Worm (Caenorhabditis elegans) whole organism, late embryonic: ENCODE results near the gene asp-13.

ENCODE experiments used
- C08G9.2 ChIP-seq: sonication (generic microtip); optimal IDR thresholded peaks from 2 replicates; lab custom pipeline; 2016; ENCODE audit warnings: mild to moderate bottlenecking, missing genetic modification characterization, moderate library complexity, missing compliant biosample characterization
- C38D4.7 ChIP-seq: fragments of 200-800 bp; sonication (Bioruptor generic); optimal IDR thresholded peaks from 2 replicates; lab custom pipeline; 2018; ENCODE audit warnings: mild to moderate bottlenecking, missing genetic modification characterization, moderate library complexity, missing compliant biosample characterization
- K02D7.2 ChIP-seq: sonication (generic microtip); optimal IDR thresholded peaks from 2 replicates; lab custom pipeline; 2017; ENCODE audit warnings: mild to moderate bottlenecking, missing genetic modification characterization, missing compliant biosample characterization
- K09A11.1 ChIP-seq: sonication (generic microtip); optimal IDR thresholded peaks from 2 replicates; lab custom pipeline; 2017; ENCODE audit warnings: antibody characterized with exemption, mild to moderate bottlenecking, missing genetic modification characterization, missing compliant biosample characterization; ENCODE audit not compliant: insufficient read depth
- T23F11.4 ChIP-seq: fragments of 200-800 bp; sonication (Bioruptor generic); optimal IDR thresholded peaks from 2 replicates; lab custom pipeline; 2018; ENCODE audit warnings: mild to moderate bottlenecking, missing genetic modification characterization, missing compliant biosample characterization
- Y22D7AL.16 ChIP-seq: sonication (generic microtip); optimal IDR thresholded peaks from 2 replicates; lab custom pipeline; 2016; ENCODE audit warnings: missing genetic modification characterization, missing compliant biosample characterization
- ahr-1 ChIP-seq: sonication (generic microtip); optimal IDR thresholded peaks from 2 replicates; lab custom pipeline; 2016; ENCODE audit warnings: missing genetic modification characterization, missing compliant biosample characterization
- ceh-14 ChIP-seq: sonication (generic microtip); optimal IDR thresholded peaks from 2 replicates; lab custom pipeline; 2016; ENCODE audit warnings: missing genotype, missing genetic modification characterization, missing compliant biosample characterization
- ceh-18 ChIP-seq: sonication (generic microtip); optimal IDR thresholded peaks from 2 replicates; lab custom pipeline; 2016; ENCODE audit warnings: missing genetic modification characterization, missing compliant biosample characterization
- ceh-19 ChIP-seq: fragments of 200-800 bp; sonication (Bioruptor generic); optimal IDR thresholded peaks from 2 replicates; lab custom pipeline; 2018; ENCODE audit warnings: mild to moderate bottlenecking, missing genetic modification characterization, missing compliant biosample characterization
- ceh-2 ChIP-seq: sonication (generic microtip); optimal IDR thresholded peaks from 2 replicates; lab custom pipeline; 2016; ENCODE audit warnings: missing genotype, missing genetic modification characterization, missing compliant biosample characterization
- ceh-22 ChIP-seq: sonication (generic microtip); optimal IDR thresholded peaks from 2 replicates; lab custom pipeline; 2017; ENCODE audit warnings: missing biosample characterization, missing genetic modification characterization
- ceh-24 ChIP-seq: sonication (generic microtip); optimal IDR thresholded peaks from 2 replicates; lab custom pipeline; 2016; ENCODE audit warnings: mild to moderate bottlenecking, missing genetic modification characterization, missing compliant biosample characterization
- ceh-45 ChIP-seq: fragments of 200-800 bp; sonication (Bioruptor generic); IDR thresholded peaks from 2 replicates; pipeline ENCODE4 v1.3.6; 2022; ENCODE audit warnings: missing genetic modification reagents, missing genetic modification characterization, missing compliant biosample characterization
- ceh-48 ChIP-seq: sonication (generic microtip); optimal IDR thresholded peaks from 2 replicates; lab custom pipeline; 2016; ENCODE audit warnings: missing genetic modification characterization, inconsistent platforms, missing compliant biosample characterization
- che-1 ChIP-seq: sonication (generic microtip); optimal IDR thresholded peaks from 2 replicates; lab custom pipeline; 2016; ENCODE audit warnings: mild to moderate bottlenecking, missing genetic modification characterization, missing compliant biosample characterization
- elt-2 ChIP-seq: sonication (generic microtip); optimal IDR thresholded peaks from 2 replicates; lab custom pipeline; 2016; ENCODE audit warnings: missing genetic modification reagents, missing genetic modification characterization, missing compliant biosample characterization
- ets-4 ChIP-seq: sonication (generic microtip); optimal IDR thresholded peaks from 2 replicates; lab custom pipeline; 2016; ENCODE audit warnings: missing genetic modification characterization, missing compliant biosample characterization
- fax-1 ChIP-seq: sonication (generic microtip); optimal IDR thresholded peaks from 2 replicates; lab custom pipeline; 2016; ENCODE audit warnings: missing genotype, missing genetic modification characterization, missing compliant biosample characterization
- hlh-13 ChIP-seq: fragments of 200-800 bp; sonication (Bioruptor generic); optimal IDR thresholded peaks from 2 replicates; lab custom pipeline; 2018; ENCODE audit warnings: mild to moderate bottlenecking, missing genetic modification characterization, missing compliant biosample characterization
- hlh-15 ChIP-seq: sonication (generic microtip); optimal IDR thresholded peaks from 2 replicates; lab custom pipeline; 2016; ENCODE audit warnings: missing genetic modification characterization, missing compliant biosample characterization
- hlh-6 ChIP-seq: sonication (generic microtip); optimal IDR thresholded peaks from 2 replicates; lab custom pipeline; 2016; ENCODE audit warnings: missing genotype, missing genetic modification characterization, missing compliant biosample characterization
- lin-11 ChIP-seq: fragments of 200-800 bp; sonication (Bioruptor generic); optimal IDR thresholded peaks from 2 replicates; lab custom pipeline; 2018; ENCODE audit warnings: mild to moderate bottlenecking, missing genetic modification characterization, missing compliant biosample characterization
- mec-3 ChIP-seq: sonication (generic microtip); optimal IDR thresholded peaks from 2 replicates; lab custom pipeline; 2016; ENCODE audit warnings: borderline replicate concordance, missing genetic modification characterization, missing compliant biosample characterization
- nfya-1 ChIP-seq: sonication (generic microtip); optimal IDR thresholded peaks from 2 replicates; lab custom pipeline; 2017; ENCODE audit warnings: missing genetic modification characterization, mild to moderate bottlenecking, missing compliant biosample characterization, antibody characterized with exemption, moderate library complexity
- nhr-11 ChIP-seq: fragments of 150-350 bp; optimal IDR thresholded peaks from 2 replicates; lab custom pipeline; 2014; ENCODE audit warnings: missing biosample characterization, missing genetic modification characterization
- nhr-232 ChIP-seq: sonication (generic microtip); optimal IDR thresholded peaks from 2 replicates; lab custom pipeline; 2016; ENCODE audit warnings: missing genetic modification characterization, missing compliant biosample characterization
- npax-4 ChIP-seq: sonication (generic microtip); optimal IDR thresholded peaks from 2 replicates; lab custom pipeline; 2016; ENCODE audit warnings: missing genetic modification characterization, missing compliant biosample characterization
- odd-2 ChIP-seq: sonication (generic microtip); optimal IDR thresholded peaks from 2 replicates; lab custom pipeline; 2017; ENCODE audit warnings: antibody characterized with exemption, mild to moderate bottlenecking, missing genetic modification characterization, missing compliant biosample characterization
- pat-9 ChIP-seq: fragments of 200-800 bp; sonication (Bioruptor generic); optimal IDR thresholded peaks from 2 replicates; lab custom pipeline; 2018; ENCODE audit warnings: mild to moderate bottlenecking, missing genetic modification characterization, moderate library complexity, missing compliant biosample characterization
- pax-1 ChIP-seq: fragments of 150-350 bp; optimal IDR thresholded peaks from 2 replicates; lab custom pipeline; 2014; ENCODE audit warnings: missing biosample characterization, missing genetic modification characterization
- pha-2 ChIP-seq: sonication (generic microtip); optimal IDR thresholded peaks from 2 replicates; lab custom pipeline; 2017; ENCODE audit warnings: mild to moderate bottlenecking, missing genetic modification characterization, missing compliant biosample characterization
- pha-4 ChIP-seq: fragments of 150-350 bp; optimal IDR thresholded peaks from 2 replicates; lab custom pipeline; 2018; ENCODE audit warnings: missing biosample characterization, missing genetic modification reagents, missing genetic modification characterization
- pqm-1 ChIP-seq: sonication (generic microtip); optimal IDR thresholded peaks from 2 replicates; lab custom pipeline; 2016; ENCODE audit warnings: missing genetic modification characterization, missing compliant biosample characterization
- ref-2 ChIP-seq: sonication (generic microtip); optimal IDR thresholded peaks from 2 replicates; lab custom pipeline; 2016; ENCODE audit warnings: missing genetic modification characterization, missing compliant biosample characterization
- rnt-1 ChIP-seq: sonication (generic microtip); optimal IDR thresholded peaks from 2 replicates; lab custom pipeline; 2016; ENCODE audit warnings: missing genetic modification characterization, missing compliant biosample characterization
- sdc-2 ChIP-seq: sonication (generic microtip); optimal IDR thresholded peaks from 2 replicates; lab custom pipeline; 2016; ENCODE audit warnings: missing genotype, missing genetic modification characterization, missing compliant biosample characterization
- syd-9 ChIP-seq: sonication (generic microtip); optimal IDR thresholded peaks from 2 replicates; lab custom pipeline; 2016; ENCODE audit warnings: mild to moderate bottlenecking, missing genetic modification characterization, moderate library complexity, missing compliant biosample characterization
- tbx-7 ChIP-seq: sonication (generic microtip); optimal IDR thresholded peaks from 2 replicates; lab custom pipeline; 2016; ENCODE audit warnings: missing genotype, missing genetic modification characterization, missing compliant biosample characterization
- unc-3 ChIP-seq, 2 experiments: fragments of 200-800 bp in 1 of 2; sonication (Bioruptor generic) in 1 of 2; sonication (generic microtip) in 1 of 2; conservative IDR thresholded peaks in 1 of 2; optimal IDR thresholded peaks in 1 of 2; 2 replicates each; pipeline versions ENCODE4 v1.3.6 to Lab custom; 2016 to 2022; ENCODE audit warnings: missing compliant biosample characterization in 2 of 2, missing genetic modification characterization in 2 of 2, missing genetic modification reagents in 1 of 2
- unc-42 ChIP-seq: sonication (generic microtip); optimal IDR thresholded peaks from 2 replicates; lab custom pipeline; 2016; ENCODE audit warnings: missing genotype, missing genetic modification characterization, missing compliant biosample characterization
- unc-55 ChIP-seq: sonication (generic microtip); optimal IDR thresholded peaks from 2 replicates; lab custom pipeline; 2017; ENCODE audit warnings: missing biosample characterization, missing genetic modification reagents, missing genetic modification characterization
- unc-86 ChIP-seq: sonication (generic microtip); optimal IDR thresholded peaks from 2 replicates; lab custom pipeline; 2016; ENCODE audit warnings: missing genetic modification characterization, missing compliant biosample characterization
- zip-5 ChIP-seq: sonication (generic microtip); optimal IDR thresholded peaks from 2 replicates; lab custom pipeline; 2016; ENCODE audit warnings: missing genetic modification characterization, missing compliant biosample characterization
- ztf-16 ChIP-seq: sonication (generic microtip); optimal IDR thresholded peaks from 2 replicates; lab custom pipeline; 2017; ENCODE audit warnings: missing genetic modification characterization, missing compliant biosample characterization

The asp-13 gene

DNA sequence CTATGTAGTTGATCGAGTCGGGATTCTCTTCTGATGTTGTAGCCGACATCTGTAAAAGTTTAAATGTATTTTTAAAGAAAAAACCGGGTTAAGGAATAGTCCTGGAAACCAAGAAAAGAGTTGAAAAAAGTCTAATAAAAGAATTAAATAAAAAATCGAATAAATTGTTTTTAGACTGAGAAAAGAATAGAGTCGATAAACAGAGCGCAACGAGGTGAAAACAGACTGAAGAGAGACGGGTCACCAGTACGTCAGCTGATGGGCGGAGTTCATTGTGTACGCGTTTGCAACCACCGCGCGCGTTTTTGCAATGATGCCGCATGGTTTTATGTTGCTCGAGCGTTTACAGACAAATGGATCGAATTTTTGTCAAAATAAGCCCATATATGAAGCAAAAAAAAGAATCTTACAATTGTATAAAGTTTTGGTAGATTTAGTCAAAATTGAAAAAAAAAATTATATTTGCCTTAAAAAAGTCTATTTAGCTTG, 11.7 kb downstream of the asp-13 start, which contains the start of gene atg-18 (continued):
- TF ChIP-seq hlh-15 (tag; lab: Kevin White, UChicago) (peak; percentile 32), nhr-232 (peak; percentile 35), tbx-7 (peak; percentile 2), rnt-1 (peak; percentile 41), ceh-14 (tag; lab: Kevin White, UChicago) (peak; percentile 51), ceh-24 (tag; lab: Kevin White, UChicago) (no peak), ceh-48 (tag; lab: Kevin White, UChicago) (no peak), ztf-16 (tag; lab: Kevin White, UChicago) (peak; percentile 43), K02D7.2 (tag; lab: Kevin White, UChicago) (peak; percentile 36), pha-2 (tag; lab: Kevin White, UChicago) (peak; percentile 14), pat-9 (peak; percentile 21), ceh-2 (tag; lab: Kevin White, UChicago) (peak; percentile 68), ceh-22 (tag; lab: Kevin White, UChicago) (no peak), unc-86 (tag; lab: Kevin White, UChicago) (peak; percentile 63), pha-4 (tag; lab: Kevin White, UChicago) (no peak), C08G9.2 (tag; lab: Kevin White, UChicago) (no peak), nhr-11 (tag; lab: Kevin White, UChicago) (no peak), pqm-1 (tag; lab: Kevin White, UChicago) (peak; percentile 36), unc-42 (tag; lab: Kevin White, UChicago) (peak; percentile 49), npax-4 (no peak), ets-4 (tag; lab: Kevin White, UChicago) (peak; percentile 25), ahr-1 (tag; lab: Kevin White, UChicago) (no peak), C38D4.7 (GFP tag; lab: Kevin White, UChicago) (peak; percentile 39), zip-5 (tag; lab: Kevin White, UChicago) (no peak), mec-3 (tag; lab: Kevin White, UChicago) (no peak), sdc-2 (tag; lab: Kevin White, UChicago) (peak; percentile 21), unc-3 (GFP tag; conservative IDR thresholded peaks at IDR 0.05; lab: Robert Waterston, UW) (no peak), unc-3 (tag; optimal IDR thresholded peaks at IDR 0.05; lab: Kevin White, UChicago) (peak; percentile 63), nfya-1 (peak; percentile 68), fax-1 (peak; percentile 50), ceh-19 (GFP tag; lab: Kevin White, UChicago) (peak; percentile 62), lin-11 (tag; lab: Kevin White, UChicago) (peak; percentile 26), pax-1 (no peak), che-1 (tag; lab: Kevin White, UChicago) (peak; percentile 52), odd-2 (tag; lab: Kevin White, UChicago) (peak; percentile 20), ref-2 (tag; lab: Kevin White, UChicago) (no peak), elt-2 (peak; percentile 81), syd-9 (tag; lab: Kevin White, UChicago) (no peak), hlh-6 (tag; lab: Kevin White, UChicago) (peak; percentile 37), Y22D7AL.16 (tag; lab: Kevin White, UChicago) (no peak), K09A11.1 (tag; lab: Kevin White, UChicago) (peak; percentile 80), T23F11.4 (GFP tag; lab: Kevin White, UChicago) (no peak), unc-55 (GFP tag; lab: Kevin White, UChicago) (no peak), ceh-18 (tag; lab: Kevin White, UChicago) (peak; percentile 38), hlh-13 (GFP tag; lab: Kevin White, UChicago) (no peak), ceh-45 (GFP tag; lab: Robert Waterston, UW) (no peak)
